Fruit fly (Drosophila melanogaster) whole organism, wandering third instar larva: ENCODE measurements around the gene Tdrd3.
A peak's percentile ranks its signal among the peaks of the same experiment; 100 is the strongest.

ENCODE experiments used
- Abd-B ChIP-seq: fragments of >200 bp; optimal IDR thresholded peaks from 2 replicates; lab custom pipeline; 2017; ENCODE audit warnings: missing biosample characterization, missing genetic modification characterization
- CG32264 ChIP-seq: fragments of 200-800 bp; sonication (Bioruptor generic); optimal IDR thresholded peaks from 2 replicates; lab custom pipeline; 2016; ENCODE audit warnings: missing biosample characterization, missing genetic modification characterization
- CG9705 ChIP-seq: fragments of 200-800 bp; sonication (Bioruptor generic); optimal IDR thresholded peaks from 2 replicates; lab custom pipeline; 2018; ENCODE audit warnings: missing biosample characterization, mild to moderate bottlenecking, missing genetic modification characterization
- CrebA ChIP-seq: fragments of 200-800 bp; sonication (Bioruptor generic); optimal IDR thresholded peaks from 2 replicates; lab custom pipeline; 2016; ENCODE audit warnings: missing biosample characterization, mild to moderate bottlenecking, missing genetic modification characterization, borderline replicate concordance
- Dfd ChIP-seq: fragments of >200 bp; optimal IDR thresholded peaks from 2 replicates; lab custom pipeline; 2017; ENCODE audit warnings: missing biosample characterization, missing genetic modification characterization
- Dif ChIP-seq: fragments of 200-275, 200-300 bp; sonication (Bioruptor generic); optimal IDR thresholded peaks from 2 replicates; lab custom pipeline; 2018; ENCODE audit warnings: missing biosample characterization, missing genetic modification characterization; ENCODE audit not compliant: partially characterized antibody
- GATAd ChIP-seq: sonication (Bioruptor generic); optimal IDR thresholded peaks from 2 replicates; lab custom pipeline; 2016; ENCODE audit warnings: missing biosample characterization, missing genetic modification characterization
- HLH106 ChIP-seq: fragments of 200-800 bp; optimal IDR thresholded peaks from 3 replicates; lab custom pipeline; 2019; ENCODE audit warnings: missing biosample characterization, mild to moderate bottlenecking, missing genetic modification characterization, moderate library complexity
- Hnf4 ChIP-seq: fragments of 200-800 bp; sonication (Bioruptor generic); optimal IDR thresholded peaks from 2 replicates; lab custom pipeline; 2016; ENCODE audit warnings: missing biosample characterization, mild to moderate bottlenecking, missing genetic modification characterization
- Hr78 ChIP-seq: fragments of >200 bp; optimal IDR thresholded peaks from 2 replicates; lab custom pipeline; 2017; ENCODE audit warnings: missing biosample characterization, missing genetic modification characterization
- Hr83 ChIP-seq: fragments of 200-300 bp; sonication (Bioruptor generic); optimal IDR thresholded peaks from 2 replicates; lab custom pipeline; 2016; ENCODE audit warnings: missing biosample characterization, mild to moderate bottlenecking, missing genetic modification characterization, moderate library complexity; ENCODE audit not compliant: poor library complexity, severe bottlenecking
- Jra ChIP-seq: sonication (Bioruptor generic); optimal IDR thresholded peaks from 2 replicates; lab custom pipeline; 2016; ENCODE audit warnings: missing biosample characterization, missing genetic modification characterization
- Mio ChIP-seq: sonication (Bioruptor generic); optimal IDR thresholded peaks from 2 replicates; lab custom pipeline; 2016; ENCODE audit warnings: missing biosample characterization, missing genetic modification characterization
- Myc ChIP-seq: fragments of >200 bp; optimal IDR thresholded peaks from 2 replicates; lab custom pipeline; 2017
- N ChIP-seq: fragments of >200 bp; optimal IDR thresholded peaks from 2 replicates; lab custom pipeline; 2018; ENCODE audit warnings: missing biosample characterization, missing external identifiers, missing genetic modification characterization
- OdsH ChIP-seq: fragments of 200-800 bp; sonication (Bioruptor generic); optimal IDR thresholded peaks from 2 replicates; lab custom pipeline; 2016; ENCODE audit warnings: missing biosample characterization, mild to moderate bottlenecking, missing genetic modification characterization
- Rel ChIP-seq, 2 experiments: fragments of 200-800 bp; sonication (Bioruptor generic) in 1 of 2; optimal IDR thresholded peaks; 2 replicates in 1 of 2; 3 replicates in 1 of 2; lab custom pipeline; 2016 to 2019; ENCODE audit warnings: mild to moderate bottlenecking in 2 of 2, missing biosample characterization in 2 of 2, missing genetic modification characterization in 2 of 2, moderate library complexity in 1 of 2
- Sp1 ChIP-seq: fragments of 200-800 bp; sonication (Bioruptor generic); optimal IDR thresholded peaks from 3 replicates; lab custom pipeline; 2019; ENCODE audit warnings: missing biosample characterization, mild to moderate bottlenecking, missing genetic modification characterization, moderate library complexity
- Vsx2 ChIP-seq: fragments of 200-300, 225-300 bp; sonication (Bioruptor generic); optimal IDR thresholded peaks from 2 replicates; lab custom pipeline; 2018; ENCODE audit warnings: missing biosample characterization, missing genetic modification characterization; ENCODE audit not compliant: partially characterized antibody
- br ChIP-seq: fragments of 200-800 bp; sonication (Bioruptor generic); optimal IDR thresholded peaks from 2 replicates; lab custom pipeline; 2016; ENCODE audit warnings: missing biosample characterization, missing genetic modification characterization
- brk ChIP-seq: fragments of 200-800 bp; sonication (Bioruptor generic); optimal IDR thresholded peaks from 2 replicates; lab custom pipeline; 2016; ENCODE audit warnings: missing biosample characterization, mild to moderate bottlenecking, missing genetic modification characterization
- dl ChIP-seq, 2 experiments: fragments of 175-275, 200-275 bp in 1 of 2; fragments of 200-275 bp in 1 of 2; sonication (Bioruptor generic); optimal IDR thresholded peaks; lab custom pipeline; 2018; ENCODE audit warnings: mild to moderate bottlenecking in 2 of 2, missing biosample characterization in 2 of 2, missing genetic modification characterization in 2 of 2, moderate library complexity in 2 of 2; ENCODE audit not compliant: partially characterized antibody in 2 of 2, insufficient read depth in 1 of 2
- dmrt93B ChIP-seq: fragments of 200-800 bp; sonication (Bioruptor generic); optimal IDR thresholded peaks from 2 replicates; lab custom pipeline; 2018; ENCODE audit warnings: missing biosample characterization, mild to moderate bottlenecking, missing genetic modification characterization
- dsf ChIP-seq: sonication (Bioruptor generic); optimal IDR thresholded peaks from 2 replicates; lab custom pipeline; 2016; ENCODE audit warnings: missing biosample characterization, missing genetic modification characterization, borderline replicate concordance
- ey ChIP-seq: fragments of 200-800 bp; sonication (Bioruptor generic); optimal IDR thresholded peaks from 2 replicates; lab custom pipeline; 2016; ENCODE audit warnings: missing biosample characterization, missing genetic modification characterization
- foxo ChIP-seq, 2 experiments: fragments of 200-800 bp; sonication (Bioruptor generic); optimal IDR thresholded peaks; 2 replicates in 1 of 2; 3 replicates in 1 of 2; lab custom pipeline; 2016 to 2017; ENCODE audit warnings: missing biosample characterization in 2 of 2, missing genetic modification characterization in 2 of 2
- fru ChIP-seq: fragments of 200-800 bp; sonication (Bioruptor generic); optimal IDR thresholded peaks from 3 replicates; lab custom pipeline; 2016; ENCODE audit warnings: missing biosample characterization, mild to moderate bottlenecking, missing genetic modification characterization
- h ChIP-seq: fragments of 200-800 bp; sonication (Bioruptor generic); optimal IDR thresholded peaks from 3 replicates; lab custom pipeline; 2016; ENCODE audit warnings: missing biosample characterization, mild to moderate bottlenecking, missing genetic modification characterization
- jim ChIP-seq: fragments of 175-275, 200-325 bp; sonication (Bioruptor generic); optimal IDR thresholded peaks from 2 replicates; lab custom pipeline; 2016; ENCODE audit warnings: missing biosample characterization, mild to moderate bottlenecking, missing genetic modification characterization
- lola ChIP-seq: fragments of >200 bp; optimal IDR thresholded peaks from 2 replicates; lab custom pipeline; 2017; ENCODE audit warnings: missing biosample characterization, missing genetic modification characterization
- pan ChIP-seq: fragments of >200 bp; optimal IDR thresholded peaks from 2 replicates; lab custom pipeline; 2017
- psq ChIP-seq: fragments of 200-800 bp; sonication (Bioruptor generic); optimal IDR thresholded peaks from 3 replicates; lab custom pipeline; 2017; ENCODE audit warnings: missing biosample characterization, mild to moderate bottlenecking, missing genetic modification characterization, moderate library complexity
- rgr ChIP-seq: fragments of 200-800 bp; sonication (Bioruptor generic); optimal IDR thresholded peaks from 3 replicates; lab custom pipeline; 2016; ENCODE audit warnings: missing biosample characterization, mild to moderate bottlenecking, missing genetic modification characterization
- sage ChIP-seq: fragments of 200-800 bp; sonication (Bioruptor generic); optimal IDR thresholded peaks from 2 replicates; lab custom pipeline; 2016; ENCODE audit warnings: missing biosample characterization, mild to moderate bottlenecking, missing genetic modification characterization
- sv ChIP-seq: fragments of 200-800 bp; sonication (Bioruptor generic); optimal IDR thresholded peaks from 3 replicates; lab custom pipeline; 2016; ENCODE audit warnings: missing biosample characterization, missing genetic modification characterization
- tai ChIP-seq: sonication (Bioruptor generic); optimal IDR thresholded peaks from 2 replicates; lab custom pipeline; 2016; ENCODE audit warnings: missing biosample characterization, missing genetic modification characterization
- usp ChIP-seq: fragments of >200 bp; optimal IDR thresholded peaks from 2 replicates; lab custom pipeline; 2017; ENCODE audit warnings: missing biosample characterization, missing genetic modification characterization
- woc ChIP-seq: sonication (Bioruptor generic); optimal IDR thresholded peaks from 2 replicates; lab custom pipeline; 2016; ENCODE audit warnings: missing biosample characterization, mild to moderate bottlenecking, missing genetic modification characterization

The Tdrd3 gene

dm6 chr3L:14801854-14802616 lies 15.4 kb downstream of the Tdrd3 start, which contains the start of gene NHP2:
Gene NHP2 (minus strand): TSS chr3L:14802168.
- no peak for TF ChIP-seq dl (GFP tag; optimal IDR thresholded peaks at IDR 0.05; lab: Kevin White, UChicago; ENCODE audit: insufficient read depth in 1 of 2, partially characterized antibody in 2 of 2)
- TF ChIP-seq rgr (GFP tag; lab: Kevin White, UChicago), result no peak
- TF ChIP-seq fru, result peak; percentile 68
- peak; percentile 72 for TF ChIP-seq Sp1 (GFP tag; lab: Kevin White, UChicago)
- no peak for TF ChIP-seq br
- TF ChIP-seq CG9705 (GFP tag; lab: Kevin White, UChicago), result peak; percentile 53
- TF ChIP-seq Hr78 (GFP tag; lab: Kevin White, UChicago), result no peak
- TF ChIP-seq HLH106 (tag; lab: Kevin White, UChicago), result peak; percentile 75
- TF ChIP-seq tai (GFP tag; lab: Kevin White, UChicago), result no peak
- no peak for TF ChIP-seq Hr83 (GFP tag; lab: Kevin White, UChicago)
- TF ChIP-seq Dif (GFP tag; lab: Kevin White, UChicago), result no peak
- TF ChIP-seq CG32264, result peak; percentile 35
- TF ChIP-seq psq, result peak; percentile 35
- TF ChIP-seq h (GFP tag; lab: Kevin White, UChicago), result peak; percentile 76
- no peak for TF ChIP-seq dsf
- TF ChIP-seq foxo (GFP tag; optimal IDR thresholded peaks at IDR 0.05; lab: Kevin White, UChicago), result peak in 1 of 2 experiments; percentile 78
- TF ChIP-seq N (GFP tag; lab: Kevin White, UChicago), result no peak
- TF ChIP-seq CrebA (GFP tag; lab: Kevin White, UChicago), result no peak
- TF ChIP-seq sv (GFP tag; lab: Kevin White, UChicago), result peak; percentile 47
- TF ChIP-seq dmrt93B (GFP tag; lab: Kevin White, UChicago), result no peak
- TF ChIP-seq Mio, result no peak
- TF ChIP-seq Jra, result no peak
- TF ChIP-seq Dfd, result no peak
- no peak for TF ChIP-seq jim
- no peak for TF ChIP-seq Abd-B (GFP tag; lab: Kevin White, UChicago)
- peak; percentile 38 for TF ChIP-seq Myc (lab: Kevin White, UChicago)
- no peak for TF ChIP-seq pan (lab: Kevin White, UChicago)
- TF ChIP-seq Vsx2 (GFP tag; lab: Kevin White, UChicago), result no peak
- no peak for TF ChIP-seq woc (GFP tag; lab: Kevin White, UChicago)
- no peak for TF ChIP-seq lola (GFP tag; lab: Kevin White, UChicago)
- no peak for TF ChIP-seq GATAd (GFP tag; lab: Kevin White, UChicago)
- TF ChIP-seq OdsH (GFP tag; lab: Kevin White, UChicago), result peak; percentile 65
- peak; percentile 20 for TF ChIP-seq Rel (GFP tag; optimal IDR thresholded peaks at IDR 0.05; lab: Kevin White, UChicago)
- TF ChIP-seq Rel (tag; optimal IDR thresholded peaks at IDR 0.05; lab: Kevin White, UChicago), result peak; percentile 48
- TF ChIP-seq usp (GFP tag; lab: Kevin White, UChicago), result no peak
- TF ChIP-seq sage, result peak; percentile 74
- peak; percentile 60 for TF ChIP-seq ey (GFP tag; lab: Kevin White, UChicago)
- no peak for TF ChIP-seq Hnf4 (GFP tag; lab: Kevin White, UChicago)
- TF ChIP-seq brk, result no peak

- TF ChIP-seq sv (GFP tag; lab: Kevin White, UChicago) (no peak), usp (GFP tag; lab: Kevin White, UChicago) (no peak), brk (no peak), foxo (GFP tag; optimal IDR thresholded peaks at IDR 0.05; lab: Kevin White, UChicago) (no peak), Vsx2 (GFP tag; lab: Kevin White, UChicago) (no peak), Hr78 (GFP tag; lab: Kevin White, UChicago) (no peak), HLH106 (tag; lab: Kevin White, UChicago) (no peak), Hnf4 (GFP tag; lab: Kevin White, UChicago) (no peak)
Observed at dm6 chr3L:14803236-14803635, 16.6 kb downstream of the Tdrd3 start, which contains the start of gene gnu. Gene gnu (minus strand): TSS chr3L:14803360.
